Fruit fly (Drosophila melanogaster): Measurements from ENCODE around the gene Alms1b.
A peak's percentile ranks its signal among the peaks of the same experiment; 100 is the strongest.

Gene Alms1b

dm6 chrX:4630836-4631235, at the start of gene Alms1b:
Gene Alms1b (minus strand): TSS chrX:4630936.
- TF ChIP-seq CG5204 (GFP tag; optimal IDR thresholded peaks at IDR 0.05) (no peak), ovo (GFP tag; optimal IDR thresholded peaks at IDR 0.05) (no peak), CG14711 (tag; optimal IDR thresholded peaks at IDR 0.05) (no peak), cnc (optimal IDR thresholded peaks at IDR 0.05) (no peak), toe (GFP tag; optimal IDR thresholded peaks at IDR 0.05) (no peak), Hr96 (GFP tag; optimal IDR thresholded peaks at IDR 0.05) (no peak), CG7101 (tag; optimal IDR thresholded peaks at IDR 0.05) (no peak), Clk (GFP tag; optimal IDR thresholded peaks at IDR 0.05) (no peak), kay (GFP tag; ENCODE audit: borderline replicate concordance) (no peak), Crg-1 (GFP tag; optimal IDR thresholded peaks at IDR 0.05) (no peak), Mnt (GFP tag; optimal IDR thresholded peaks at IDR 0.05) (no peak), CG12768 (GFP tag; optimal IDR thresholded peaks at IDR 0.05) (no peak), CG33017 (tag; optimal IDR thresholded peaks at IDR 0.05) (no peak), CG11617 (GFP tag; optimal IDR thresholded peaks at IDR 0.05) (no peak), CG1620 (GFP tag; optimal IDR thresholded peaks at IDR 0.05) (no peak), bab1 (GFP tag; optimal IDR thresholded peaks at IDR 0.05) (no peak)

dm6 chrX:4679813-4680381, 49.2 kb upstream of the Alms1b start:
- peak; percentile 10 for TF ChIP-seq CG1620 (GFP tag; optimal IDR thresholded peaks at IDR 0.05)
- peak; percentile 24 for TF ChIP-seq CG14711 (tag; optimal IDR thresholded peaks at IDR 0.05)
- TF ChIP-seq CG33017 (tag; optimal IDR thresholded peaks at IDR 0.05), result peak; percentile 52
- no peak for TF ChIP-seq Mnt (GFP tag; optimal IDR thresholded peaks at IDR 0.05)
- TF ChIP-seq ovo (GFP tag; optimal IDR thresholded peaks at IDR 0.05), result no peak
- TF ChIP-seq Clk (GFP tag; optimal IDR thresholded peaks at IDR 0.05), result no peak
- TF ChIP-seq Hr96 (GFP tag; optimal IDR thresholded peaks at IDR 0.05), result peak; percentile 10
- no peak for TF ChIP-seq bab1 (GFP tag; optimal IDR thresholded peaks at IDR 0.05)
- peak; percentile 16 for TF ChIP-seq toe (GFP tag; optimal IDR thresholded peaks at IDR 0.05)
- peak; percentile 10 for TF ChIP-seq CG7045 (GFP tag; optimal IDR thresholded peaks at IDR 0.05)
- no peak for TF ChIP-seq pad (GFP tag; optimal IDR thresholded peaks at IDR 0.05)
- no peak for TF ChIP-seq tj (GFP tag; optimal IDR thresholded peaks at IDR 0.05)
- TF ChIP-seq kay (GFP tag; ENCODE audit: borderline replicate concordance), result peak; percentile 61
- peak; percentile 38 for TF ChIP-seq CG7101 (tag; optimal IDR thresholded peaks at IDR 0.05)
- peak; percentile 35 for TF ChIP-seq Crg-1 (GFP tag; optimal IDR thresholded peaks at IDR 0.05)
- no peak for TF ChIP-seq cnc (optimal IDR thresholded peaks at IDR 0.05)
- TF ChIP-seq CG12768 (GFP tag; optimal IDR thresholded peaks at IDR 0.05), result no peak
- peak; percentile 39 for TF ChIP-seq CG11617 (GFP tag; optimal IDR thresholded peaks at IDR 0.05)
- peak; percentile 45 for TF ChIP-seq CG5204 (GFP tag; optimal IDR thresholded peaks at IDR 0.05)
- TF ChIP-seq cic (GFP tag; optimal IDR thresholded peaks at IDR 0.05), result no peak

- TF ChIP-seq tj (GFP tag; optimal IDR thresholded peaks at IDR 0.05) (peak; percentile 10), bab1 (GFP tag; optimal IDR thresholded peaks at IDR 0.05) (peak; percentile 15), CG7101 (tag; optimal IDR thresholded peaks at IDR 0.05) (no peak), pad (GFP tag; optimal IDR thresholded peaks at IDR 0.05) (peak; percentile 98), ovo (GFP tag; optimal IDR thresholded peaks at IDR 0.05) (peak; percentile 93), cic (GFP tag; optimal IDR thresholded peaks at IDR 0.05) (no peak)
These were observed 48.4 kb upstream of the Alms1b start, which contains the start of gene fzr for dm6 chrX:4678913-4679812. Gene fzr (minus strand): TSS chrX:4679537.

- TF ChIP-seq Mnt (GFP tag; optimal IDR thresholded peaks at IDR 0.05) (peak; percentile 11), CG12768 (GFP tag; optimal IDR thresholded peaks at IDR 0.05) (no peak), pad (GFP tag; optimal IDR thresholded peaks at IDR 0.05) (no peak), CG7045 (GFP tag; optimal IDR thresholded peaks at IDR 0.05) (no peak)
These were observed 47.6 kb upstream of the Alms1b start for dm6 chrX:4678146-4678912.

- TF ChIP-seq pad (GFP tag; optimal IDR thresholded peaks at IDR 0.05) (no peak), CG5204 (GFP tag; optimal IDR thresholded peaks at IDR 0.05) (no peak), CG1620 (GFP tag; optimal IDR thresholded peaks at IDR 0.05) (no peak), Hr96 (GFP tag; optimal IDR thresholded peaks at IDR 0.05) (no peak), Clk (GFP tag; optimal IDR thresholded peaks at IDR 0.05) (no peak), bab1 (GFP tag; optimal IDR thresholded peaks at IDR 0.05) (no peak), tj (GFP tag; optimal IDR thresholded peaks at IDR 0.05) (no peak), kay (GFP tag; ENCODE audit: borderline replicate concordance) (no peak), CG33017 (tag; optimal IDR thresholded peaks at IDR 0.05) (no peak)
These were observed 46.7 kb upstream of the Alms1b start for dm6 chrX:4677427-4677826.

- TF ChIP-seq tj (GFP tag; optimal IDR thresholded peaks at IDR 0.05) (peak; percentile 99), kay (GFP tag; ENCODE audit: borderline replicate concordance) (peak; percentile 72), CG14711 (tag; optimal IDR thresholded peaks at IDR 0.05) (no peak), pad (GFP tag; optimal IDR thresholded peaks at IDR 0.05) (peak; percentile 7), CG7045 (GFP tag; optimal IDR thresholded peaks at IDR 0.05) (no peak)
These were observed 44.3 kb upstream of the Alms1b start for dm6 chrX:4675054-4675453.

All from whole organism, adult.